Fruit fly (Drosophila melanogaster) whole organism, prepupa: Measurements from ENCODE around the gene Ask1.

Source experiments
- CG11294 ChIP-seq: fragments of 200-800 bp; sonication (Bioruptor generic); IDR thresholded peaks from 2 replicates; pipeline ENCODE4 v1.3.6; 2022; ENCODE audit warnings: missing biosample characterization, missing genetic modification characterization
- CG31627 ChIP-seq: fragments of 200-800 bp; sonication (Bioruptor generic); optimal IDR thresholded peaks from 3 replicates; lab custom pipeline; 2016; ENCODE audit warnings: missing biosample characterization, missing genetic modification characterization
- Gug ChIP-seq: fragments of 200-800 bp; sonication (Bioruptor generic); IDR thresholded peaks from 2 replicates; pipeline ENCODE4 v1.3.6; 2022; ENCODE audit warnings: missing biosample characterization, missing genetic modification characterization
- Hr39 ChIP-seq: fragments of 200-800 bp; sonication (Bioruptor generic); optimal IDR thresholded peaks from 2 replicates; lab custom pipeline; 2016; ENCODE audit warnings: missing biosample characterization, missing genetic modification characterization
- Lpt ChIP-seq: fragments of 200-800 bp; sonication (Bioruptor generic); optimal IDR thresholded peaks from 3 replicates; lab custom pipeline; 2016; ENCODE audit warnings: missing biosample characterization, missing genetic modification characterization
- Smox ChIP-seq: fragments of 200-800 bp; sonication (Bioruptor generic); optimal IDR thresholded peaks from 3 replicates; lab custom pipeline; 2016; ENCODE audit warnings: missing biosample characterization, missing genetic modification characterization
- Sox14 ChIP-seq: fragments of 200-800 bp; sonication (Bioruptor generic); optimal IDR thresholded peaks from 3 replicates; lab custom pipeline; 2016; ENCODE audit warnings: missing biosample characterization, missing genetic modification characterization
- acj6 ChIP-seq: fragments of 200-800 bp; sonication (Bioruptor generic); optimal IDR thresholded peaks from 3 replicates; lab custom pipeline; 2016; ENCODE audit warnings: missing biosample characterization, missing genetic modification characterization
- fd85E ChIP-seq: fragments of 200-800 bp; sonication (Bioruptor generic); optimal IDR thresholded peaks from 3 replicates; lab custom pipeline; 2016; ENCODE audit warnings: missing biosample characterization, missing genetic modification characterization
- fkh ChIP-seq: fragments of 200-800 bp; sonication (Bioruptor generic); optimal IDR thresholded peaks from 3 replicates; lab custom pipeline; 2017; ENCODE audit warnings: missing biosample characterization, mild to moderate bottlenecking, missing genetic modification characterization, moderate library complexity
- net ChIP-seq: fragments of 200-800 bp; sonication (Bioruptor generic); optimal IDR thresholded peaks from 3 replicates; lab custom pipeline; 2016; ENCODE audit warnings: missing biosample characterization, missing genetic modification characterization

dm6 chr3R:19915312-19915711 lies 35.8 kb downstream of the Ask1 start, which contains the start of the genes Xport-A and Xport-B:
- no peak for TF ChIP-seq CG31627 (GFP tag; lab: Kevin White, UChicago)
- TF ChIP-seq fkh (GFP tag; lab: Kevin White, UChicago): no peak
- no peak for TF ChIP-seq CG11294 (GFP tag; lab: Robert Waterston, UW)
- TF ChIP-seq acj6 (GFP tag; lab: Kevin White, UChicago): no peak
- no peak for TF ChIP-seq net (GFP tag; lab: Kevin White, UChicago)
- no peak for TF ChIP-seq Smox (GFP tag; lab: Kevin White, UChicago)
- TF ChIP-seq Gug: no peak
- no peak for TF ChIP-seq Sox14
- no peak for TF ChIP-seq Lpt (GFP tag; lab: Kevin White, UChicago)
- TF ChIP-seq fd85E (GFP tag; lab: Kevin White, UChicago): no peak
- TF ChIP-seq Hr39 (GFP tag; lab: Kevin White, UChicago): no peak
